Worm (Caenorhabditis elegans) whole organism, young adult: ENCODE measurements around the gene R186.8.

Experiments used
- B0261.1 ChIP-seq: sonication (generic microtip); optimal IDR thresholded peaks from 2 replicates; lab custom pipeline; 2016; ENCODE audit warnings: mild to moderate bottlenecking, missing genetic modification characterization, moderate library complexity, missing compliant biosample characterization
- B0336.3 ChIP-seq: fragments of 200-800 bp; sonication (Bioruptor generic); IDR thresholded peaks from 2 replicates; pipeline ENCODE4 v1.3.6; 2022; ENCODE audit warnings: missing genetic modification characterization, missing compliant biosample characterization
- C17E4.6 ChIP-seq: fragments of 200-800 bp; sonication (Bioruptor generic); IDR thresholded peaks from 2 replicates; pipeline ENCODE4 v1.3.6; 2022; ENCODE audit warnings: missing genetic modification reagents, missing genetic modification characterization, missing compliant biosample characterization
- D2030.7 ChIP-seq: fragments of 200-800 bp; sonication (Bioruptor generic); IDR thresholded peaks from 2 replicates; pipeline ENCODE4 v1.3.6; 2022; ENCODE audit warnings: missing genetic modification reagents, missing genetic modification characterization, missing compliant biosample characterization
- F10E7.11 ChIP-seq: sonication (generic microtip); optimal IDR thresholded peaks from 2 replicates; lab custom pipeline; 2017; ENCODE audit warnings: mild to moderate bottlenecking, missing genetic modification characterization, moderate library complexity, missing compliant biosample characterization
- F33H1.4 ChIP-seq: fragments of 200-800 bp; sonication (Bioruptor generic); IDR thresholded peaks from 2 replicates; pipeline ENCODE4 v1.3.6; 2022; ENCODE audit warnings: missing genetic modification reagents, missing genetic modification characterization, missing compliant biosample characterization
- F39B2.1 ChIP-seq: fragments of 200-800 bp; sonication (Bioruptor generic); IDR thresholded peaks from 2 replicates; pipeline ENCODE4 v1.3.6; 2022; ENCODE audit warnings: missing genetic modification reagents, missing genetic modification characterization, missing compliant biosample characterization
- F52B5.7 ChIP-seq: sonication (generic microtip); optimal IDR thresholded peaks from 2 replicates; lab custom pipeline; 2016; ENCODE audit warnings: mild to moderate bottlenecking, missing genetic modification characterization, missing compliant biosample characterization
- F57A8.1 ChIP-seq: fragments of 200-800 bp; sonication (Bioruptor generic); optimal IDR thresholded peaks from 2 replicates; lab custom pipeline; 2018; ENCODE audit warnings: mild to moderate bottlenecking, missing genetic modification characterization, moderate library complexity, missing compliant biosample characterization
- T26A5.8 ChIP-seq: sonication (generic microtip); optimal IDR thresholded peaks from 2 replicates; lab custom pipeline; 2016; ENCODE audit warnings: missing genetic modification characterization, missing compliant biosample characterization
- Y53F4B.3 ChIP-seq: fragments of 200-800 bp; sonication (Bioruptor generic); IDR thresholded peaks from 2 replicates; pipeline ENCODE4 v1.3.6; 2022; ENCODE audit warnings: missing genetic modification reagents, missing genetic modification characterization, missing compliant biosample characterization
- Y56A3A.18 ChIP-seq: fragments of 200-800 bp; sonication (Bioruptor generic); IDR thresholded peaks from 2 replicates; pipeline ENCODE4 v1.3.6; 2022; ENCODE audit warnings: missing genetic modification reagents, missing genetic modification characterization, missing compliant biosample characterization
- Y95B8A.8 ChIP-seq: fragments of 200-800 bp; sonication (Bioruptor generic); IDR thresholded peaks from 2 replicates; pipeline ENCODE4 v1.3.6; 2022; ENCODE audit warnings: missing genetic modification reagents, missing genetic modification characterization, missing compliant biosample characterization
- ama-1 ChIP-seq, 3 experiments: fragments of 150-350 bp in 1 of 3; sonication (generic microtip) in 2 of 3; optimal IDR thresholded peaks; 2 replicates each; lab custom pipeline; 2014 to 2018; ENCODE audit warnings: missing biosample characterization in 2 of 3, missing genetic modification characterization in 2 of 3, missing genetic modification reagents in 2 of 3
- aptf-3 ChIP-seq: fragments of 200-800 bp; sonication (Bioruptor generic); IDR thresholded peaks from 2 replicates; pipeline ENCODE4 v1.3.6; 2022; ENCODE audit warnings: missing genetic modification characterization, missing compliant biosample characterization
- athp-1 ChIP-seq: sonication (generic microtip); optimal IDR thresholded peaks from 2 replicates; lab custom pipeline; 2017; ENCODE audit warnings: mild to moderate bottlenecking, missing genetic modification characterization, missing compliant biosample characterization
- attf-3 ChIP-seq: fragments of 200-800 bp; sonication (Bioruptor generic); conservative IDR thresholded peaks from 2 replicates; pipeline ENCODE4 v1.3.6; 2022; ENCODE audit warnings: missing genetic modification reagents, missing genetic modification characterization, missing compliant biosample characterization
- bed-1 ChIP-seq: fragments of 200-800 bp; sonication (Bioruptor generic); IDR thresholded peaks from 2 replicates; pipeline ENCODE4 v1.3.6; 2022; ENCODE audit warnings: missing genetic modification reagents, missing genetic modification characterization, missing compliant biosample characterization
- cebp-1 ChIP-seq, 2 experiments: fragments of 200-800 bp in 1 of 2; sonication (Bioruptor generic) in 1 of 2; sonication (generic microtip) in 1 of 2; IDR thresholded peaks in 1 of 2; optimal IDR thresholded peaks in 1 of 2; 2 replicates each; pipeline versions ENCODE4 v1.3.6 to Lab custom; 2017 to 2022; ENCODE audit warnings: missing compliant biosample characterization in 2 of 2, missing genetic modification characterization in 2 of 2, mild to moderate bottlenecking in 1 of 2, missing genetic modification reagents in 1 of 2, moderate library complexity in 1 of 2
- cebp-2 ChIP-seq: fragments of 200-800 bp; sonication (Bioruptor generic); IDR thresholded peaks from 2 replicates; pipeline ENCODE4 v1.3.6; 2022; ENCODE audit warnings: missing genetic modification characterization, missing compliant biosample characterization
- ceh-58 ChIP-seq: fragments of 200-800 bp; sonication (Bioruptor generic); IDR thresholded peaks from 2 replicates; pipeline ENCODE4 v1.3.6; 2022; ENCODE audit warnings: missing genetic modification characterization, missing compliant biosample characterization
- dpl-1 ChIP-seq: fragments of 150-350 bp; optimal IDR thresholded peaks from 2 replicates; lab custom pipeline; 2014; ENCODE audit warnings: missing biosample characterization, missing genetic modification reagents, missing genetic modification characterization
- efl-1 ChIP-seq: fragments of 150-350 bp; optimal IDR thresholded peaks from 2 replicates; lab custom pipeline; 2014; ENCODE audit warnings: missing biosample characterization, missing genetic modification reagents, missing genetic modification characterization
- egl-44 ChIP-seq: fragments of 200-800 bp; sonication (Bioruptor generic); IDR thresholded peaks from 2 replicates; pipeline ENCODE4 v1.3.6; 2022; ENCODE audit warnings: missing genetic modification reagents, missing genetic modification characterization, missing compliant biosample characterization
- egrh-3 ChIP-seq: fragments of 200-800 bp; sonication (Bioruptor generic); IDR thresholded peaks from 2 replicates; pipeline ENCODE4 v1.3.6; 2022; ENCODE audit warnings: missing genetic modification reagents, missing genetic modification characterization, missing compliant biosample characterization
- ekl-4 ChIP-seq: fragments of 200-800 bp; sonication (Bioruptor generic); IDR thresholded peaks from 2 replicates; pipeline ENCODE4 v1.3.6; 2022; ENCODE audit warnings: missing genetic modification reagents, missing genetic modification characterization, missing compliant biosample characterization
- him-1 ChIP-seq: sonication (generic microtip); optimal IDR thresholded peaks from 2 replicates; lab custom pipeline; 2016; ENCODE audit warnings: missing genotype, missing genetic modification reagents, missing genetic modification characterization, missing compliant biosample characterization
- hsf-1 ChIP-seq: fragments of 200-800 bp; sonication (Bioruptor generic); IDR thresholded peaks from 2 replicates; pipeline ENCODE4 v1.3.6; 2022; ENCODE audit warnings: missing genetic modification reagents, missing genetic modification characterization, missing compliant biosample characterization
- let-607 ChIP-seq, 2 experiments: fragments of 200-800 bp in 1 of 2; sonication (Bioruptor generic) in 1 of 2; sonication (generic microtip) in 1 of 2; optimal IDR thresholded peaks; 2 replicates each; lab custom pipeline; 2016 to 2018; ENCODE audit warnings: mild to moderate bottlenecking in 2 of 2, missing compliant biosample characterization in 2 of 2, missing genetic modification characterization in 2 of 2, moderate library complexity in 2 of 2, missing genotype in 1 of 2
- lin-26 ChIP-seq: fragments of 200-800 bp; sonication (Bioruptor generic); IDR thresholded peaks from 2 replicates; pipeline ENCODE4 v1.3.6; 2022; ENCODE audit warnings: missing genetic modification reagents, missing genetic modification characterization, missing compliant biosample characterization
- lin-35 ChIP-seq, 3 experiments: fragments of 150-350 bp in 2 of 3; sonication (generic microtip) in 1 of 3; optimal IDR thresholded peaks; 2 replicates each; lab custom pipeline; 2014 to 2018; ENCODE audit warnings: missing biosample characterization in 3 of 3, missing genetic modification characterization in 3 of 3, missing genetic modification reagents in 3 of 3
- lin-40 ChIP-seq: sonication (generic microtip); optimal IDR thresholded peaks from 2 replicates; lab custom pipeline; 2016; ENCODE audit warnings: missing genetic modification characterization, mild to moderate bottlenecking, missing compliant biosample characterization, missing genotype, missing genetic modification reagents
- madf-6 ChIP-seq: fragments of 200-800 bp; sonication (Bioruptor generic); IDR thresholded peaks from 2 replicates; pipeline ENCODE4 v1.3.6; 2022; ENCODE audit warnings: missing genetic modification reagents, missing genetic modification characterization, missing compliant biosample characterization
- mcd-1 ChIP-seq: fragments of 200-800 bp; sonication (Bioruptor generic); IDR thresholded peaks from 2 replicates; pipeline ENCODE4 v1.3.6; 2022; ENCODE audit warnings: missing genetic modification reagents, missing genetic modification characterization, missing compliant biosample characterization
- mxl-1 ChIP-seq: sonication (generic microtip); optimal IDR thresholded peaks from 2 replicates; lab custom pipeline; 2016; ENCODE audit warnings: missing genetic modification characterization, missing compliant biosample characterization
- rec-8 ChIP-seq, 2 experiments: sonication (generic microtip); optimal IDR thresholded peaks; 2 replicates each; lab custom pipeline; 2016; ENCODE audit warnings: mild to moderate bottlenecking in 2 of 2, missing genetic modification characterization in 2 of 2, missing genetic modification reagents in 2 of 2, missing genotype in 2 of 2, missing biosample characterization in 1 of 2, missing compliant biosample characterization in 1 of 2, moderate library complexity in 1 of 2
- sea-2 ChIP-seq: fragments of 200-800 bp; sonication (Bioruptor generic); IDR thresholded peaks from 2 replicates; pipeline ENCODE4 v1.3.6; 2022; ENCODE audit warnings: missing genetic modification characterization, missing compliant biosample characterization
- snpc-4 ChIP-seq, 5 experiments: fragments of 150-350 bp in 1 of 5; sonication (generic microtip) in 4 of 5; optimal IDR thresholded peaks; 2 replicates each; lab custom pipeline; 2014 to 2018; ENCODE audit warnings: missing genetic modification characterization in 5 of 5, missing biosample characterization in 3 of 5, antibody characterized with exemption in 2 of 5, mild to moderate bottlenecking in 2 of 5, missing compliant biosample characterization in 2 of 5, missing genotype in 2 of 5, moderate library complexity in 2 of 5, missing genetic modification reagents in 1 of 5
- tlf-1 ChIP-seq: fragments of 200-800 bp; sonication (Bioruptor generic); optimal IDR thresholded peaks from 2 replicates; lab custom pipeline; 2018; ENCODE audit warnings: mild to moderate bottlenecking, missing genetic modification characterization, missing compliant biosample characterization
- unc-130 ChIP-seq: sonication (generic microtip); optimal IDR thresholded peaks from 2 replicates; lab custom pipeline; 2016; ENCODE audit warnings: missing genetic modification reagents, missing genetic modification characterization, missing compliant biosample characterization
- ztf-25 ChIP-seq: fragments of 200-800 bp; sonication (Bioruptor generic); IDR thresholded peaks from 2 replicates; pipeline ENCODE4 v1.3.6; 2022; ENCODE audit warnings: missing genetic modification reagents, missing genetic modification characterization, missing compliant biosample characterization
- ztf-26 ChIP-seq: sonication (generic microtip); optimal IDR thresholded peaks from 2 replicates; lab custom pipeline; 2017; ENCODE audit warnings: missing genetic modification characterization, missing compliant biosample characterization

R186.8 gene

DNA sequence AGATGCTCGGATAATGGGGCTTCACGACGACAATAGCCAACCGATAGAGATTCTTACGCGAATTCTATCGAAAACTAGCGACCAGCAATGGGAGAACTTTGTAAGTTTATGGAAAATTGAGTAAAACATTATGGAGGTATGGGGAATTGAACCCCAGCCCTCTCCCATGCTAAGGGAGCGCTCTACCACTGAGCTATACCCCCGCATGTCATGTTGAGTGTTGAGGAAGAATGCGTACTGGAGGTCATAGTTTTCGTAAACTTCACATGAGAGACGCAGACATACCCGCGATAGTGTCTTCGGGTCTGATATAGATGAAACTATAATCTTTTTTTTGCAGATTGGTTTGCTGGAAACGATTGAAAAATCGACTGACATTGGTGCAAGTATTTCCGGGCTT lies 35.6 kb upstream of the R186.8 start (continued):
- TF ChIP-seq mxl-1 (tag; lab: Kevin White, UChicago) (peak; percentile 62), cebp-1 (GFP tag; IDR thresholded peaks at IDR 0.05; lab: Robert Waterston, UW) (no peak), cebp-1 (tag; optimal IDR thresholded peaks at IDR 0.05; lab: Kevin White, UChicago) (peak; percentile 67), F57A8.1 (GFP tag; lab: Kevin White, UChicago) (peak; percentile 38), Y56A3A.18 (GFP tag; lab: Robert Waterston, UW) (peak; percentile 39; the same call in 1 of the 2 replicates), T26A5.8 (tag; lab: Kevin White, UChicago) (no peak), rec-8 (tag; optimal IDR thresholded peaks at IDR 0.05; lab: Kevin White, UChicago) (peak; percentile 74 to 86), mcd-1 (GFP tag; lab: Robert Waterston, UW) (peak; percentile 59), bed-1 (no peak), F52B5.7 (tag; lab: Kevin White, UChicago) (peak; percentile 22), lin-26 (GFP tag; lab: Robert Waterston, UW) (peak; percentile 87), aptf-3 (GFP tag; lab: Robert Waterston, UW) (0 out of 2 replicates have a peak, but pooled peaks have one; percentile 13), efl-1 (GFP tag; lab: Kevin White, UChicago) (no peak), F33H1.4 (GFP tag; lab: Robert Waterston, UW) (no peak), let-607 (tag; optimal IDR thresholded peaks at IDR 0.05; lab: Kevin White, UChicago) (peak; percentile 10 to 55), unc-130 (GFP tag; lab: Kevin White, UChicago) (peak; percentile 27), him-1 (tag; lab: Kevin White, UChicago) (peak; percentile 39), madf-6 (GFP tag; lab: Robert Waterston, UW) (peak; percentile 65), B0261.1 (tag; lab: Kevin White, UChicago) (peak; percentile 87), F39B2.1 (no peak), ztf-25 (GFP tag; lab: Robert Waterston, UW) (no peak), cebp-2 (GFP tag; lab: Robert Waterston, UW) (peak; percentile 83; the same call in 1 of the 2 replicates), egl-44 (GFP tag; lab: Robert Waterston, UW) (peak; percentile 84; the same call in 1 of the 2 replicates), Y95B8A.8 (GFP tag; lab: Robert Waterston, UW) (no peak), dpl-1 (GFP tag; lab: Kevin White, UChicago) (no peak), D2030.7 (GFP tag; lab: Robert Waterston, UW) (peak; percentile 39; the same call in 1 of the 2 replicates), ceh-58 (GFP tag; lab: Robert Waterston, UW) (no peak), lin-40 (tag; lab: Kevin White, UChicago) (peak; percentile 76), Y53F4B.3 (no peak), ekl-4 (peak; percentile 58; the same call in 1 of the 2 replicates), ama-1 (optimal IDR thresholded peaks at IDR 0.05; lab: Kevin White, UChicago) (no peak), ama-1 (GFP tag; optimal IDR thresholded peaks at IDR 0.05; lab: Kevin White, UChicago) (peak; percentile 63 to 76), lin-35 (GFP tag; optimal IDR thresholded peaks at IDR 0.05; lab: Kevin White, UChicago) (peak in 1 of 3 experiments; percentile 56), hsf-1 (GFP tag; lab: Robert Waterston, UW) (no peak), sea-2 (GFP tag; lab: Robert Waterston, UW) (no peak), snpc-4 (GFP tag; optimal IDR thresholded peaks at IDR 0.05; lab: Kevin White, UChicago) (peak; percentile 49), snpc-4 (tag; optimal IDR thresholded peaks at IDR 0.05; lab: Kevin White, UChicago) (peak in 3 of 4 experiments; percentile 52 to 73 (median 61)), C17E4.6 (GFP tag; lab: Robert Waterston, UW) (peak; percentile 32; the same call in 1 of the 2 replicates), ztf-26 (peak; percentile 51), tlf-1 (no peak), attf-3 (GFP tag; lab: Robert Waterston, UW) (peak; percentile 58), F10E7.11 (tag; lab: Kevin White, UChicago) (no peak), egrh-3 (GFP tag; lab: Robert Waterston, UW) (no peak), B0336.3 (GFP tag; lab: Robert Waterston, UW) (peak; percentile 37), athp-1 (tag; lab: Kevin White, UChicago) (peak; percentile 50)
